Fruit fly (Drosophila melanogaster): ENCODE measurements around the gene CG13693.

DNA sequence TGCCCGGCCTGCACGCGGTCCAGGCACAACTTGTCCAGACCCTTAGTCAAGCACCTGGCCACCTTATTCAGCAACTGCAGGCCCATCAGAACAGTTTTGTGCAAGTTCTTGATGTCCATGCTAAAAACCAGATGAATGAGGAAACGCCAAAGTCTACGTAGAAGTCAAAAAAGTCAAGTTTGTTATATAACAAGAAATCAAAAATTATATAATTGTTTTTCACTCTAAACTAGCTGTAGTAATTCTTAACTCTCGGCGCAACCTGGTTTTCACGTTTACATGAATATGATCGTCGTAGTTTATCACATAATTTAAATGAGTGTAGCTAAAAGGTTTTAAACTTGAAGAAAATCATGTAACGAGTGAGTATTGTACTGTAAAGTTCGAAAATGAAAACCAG lies 27.7 kb upstream of the CG13693 start:
- TF ChIP-seq CG8478 (optimal IDR thresholded peaks at IDR 0.05) (no peak), CTCF (optimal IDR thresholded peaks at IDR 0.05) (no peak)

All from S2 (cell line).